Fruit fly (Drosophila melanogaster): ENCODE data around the gene alpha-Est8.

dm6 chr3R:7528677-7529076 is 13.2 kb upstream of the alpha-Est8 start, which contains the start of gene alpha-Est6:
- TF ChIP-seq Hnf4 (GFP tag; optimal IDR thresholded peaks at IDR 0.05) (no peak), Abd-B (GFP tag; optimal IDR thresholded peaks at IDR 0.05) (no peak), psq (GFP tag; optimal IDR thresholded peaks at IDR 0.05) (no peak)

All from whole organism, wandering third instar larva.